Fruit fly (Drosophila melanogaster): ENCODE data around the gene X11Lbeta.
A peak's percentile ranks its signal among the peaks of the same experiment; 100 is the strongest.

The X11Lbeta gene

DNA sequence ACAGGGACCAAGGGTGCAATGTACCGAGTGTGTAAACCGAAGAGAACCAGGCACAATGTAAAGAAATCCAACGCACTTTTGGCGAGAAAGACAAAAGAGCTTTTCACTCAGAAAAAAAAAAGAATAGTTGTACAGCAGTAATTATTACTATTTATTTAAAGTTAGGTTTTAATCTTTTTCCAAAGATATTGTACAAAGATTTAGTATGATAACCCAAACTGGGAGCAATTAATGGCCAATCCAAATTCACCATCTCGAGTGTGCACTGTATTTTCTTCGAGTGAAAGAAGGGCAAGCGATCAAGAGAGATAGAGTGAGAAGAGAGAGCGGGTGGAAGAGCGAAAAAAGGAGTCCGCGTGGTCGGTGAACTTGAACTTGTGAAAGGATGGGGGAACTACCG is 43.1 kb upstream of the X11Lbeta start:
- TF ChIP-seq gem (tag; optimal IDR thresholded peaks at IDR 0.05) (peak; percentile 44), prd (optimal IDR thresholded peaks at IDR 0.05) (no peak), prd (GFP tag; IDR thresholded peaks at IDR 0.05) (peak; percentile 50; the same call in 2 of the 3 replicates), CG18262 (tag; optimal IDR thresholded peaks at IDR 0.05) (peak; percentile 37), CTCF (GFP tag; optimal IDR thresholded peaks at IDR 0.05) (no peak), CG10959 (GFP tag; IDR thresholded peaks at IDR 0.05) (no peak), CG6689 (GFP tag; IDR thresholded peaks at IDR 0.05) (0 out of 2 replicates have a peak, but pooled peaks have one; percentile 10), Blimp-1 (GFP tag; optimal IDR thresholded peaks at IDR 0.05) (peak; percentile 22), CG34422 (GFP tag; IDR thresholded peaks at IDR 0.05) (no peak), Ptx1 (GFP tag; IDR thresholded peaks at IDR 0.05) (peak; percentile 34; the same call in 1 of the 2 replicates), CG18599 (GFP tag; optimal IDR thresholded peaks at IDR 0.05) (no peak), CG10979 (tag; optimal IDR thresholded peaks at IDR 0.05) (peak; percentile 5), CG1603 (tag; optimal IDR thresholded peaks at IDR 0.05) (peak; percentile 22), CG10274 (GFP tag; optimal IDR thresholded peaks at IDR 0.05) (no peak), CG9727 (GFP tag; optimal IDR thresholded peaks at IDR 0.05) (peak; percentile 3), ind (GFP tag; optimal IDR thresholded peaks at IDR 0.05) (no peak), grau (tag; optimal IDR thresholded peaks at IDR 0.05) (peak; percentile 50), maf-S (GFP tag; optimal IDR thresholded peaks at IDR 0.05) (no peak), CG9817 (tag; optimal IDR thresholded peaks at IDR 0.05) (no peak), Asciz (GFP tag; optimal IDR thresholded peaks at IDR 0.05) (no peak), D19B (GFP tag; optimal IDR thresholded peaks at IDR 0.05) (no peak), phol (tag; optimal IDR thresholded peaks at IDR 0.05) (peak; percentile 10), nom (GFP tag; optimal IDR thresholded peaks at IDR 0.05) (peak; percentile 48), Sin3A (optimal IDR thresholded peaks at IDR 0.05) (no peak), en (GFP tag; optimal IDR thresholded peaks at IDR 0.05) (no peak), dmrt11E (tag; optimal IDR thresholded peaks at IDR 0.05) (peak; percentile 2), ems (GFP tag; optimal IDR thresholded peaks at IDR 0.05) (peak; percentile 2), Sox102F (GFP tag; optimal IDR thresholded peaks at IDR 0.05) (peak; percentile 25), corto (GFP tag; optimal IDR thresholded peaks at IDR 0.05) (peak; percentile 86), Hr39 (optimal IDR thresholded peaks at IDR 0.05) (no peak), ro (GFP tag; IDR thresholded peaks at IDR 0.05) (no peak), h (optimal IDR thresholded peaks at IDR 0.05) (no peak), bsh (GFP tag; optimal IDR thresholded peaks at IDR 0.05) (peak; percentile 27 to 54), dmrt99B (tag; optimal IDR thresholded peaks at IDR 0.05) (peak; percentile 2), CG2712 (tag; optimal IDR thresholded peaks at IDR 0.05) (peak; percentile 25), danr (GFP tag; IDR thresholded peaks at IDR 0.05) (no peak), CG11504 (tag; optimal IDR thresholded peaks at IDR 0.05) (peak; percentile 12), Bgb (GFP tag; IDR thresholded peaks at IDR 0.05; ENCODE audit: partially characterized antibody) (no peak), sisA (GFP tag; IDR thresholded peaks at IDR 0.05) (0 out of 2 replicates have a peak, but pooled peaks have one; percentile 6), pho (GFP tag; optimal IDR thresholded peaks at IDR 0.05) (no peak), nmo (GFP tag; optimal IDR thresholded peaks at IDR 0.05) (peak; percentile 7), Med (GFP tag) (peak; percentile 74), CG6654 (GFP tag; optimal IDR thresholded peaks at IDR 0.05) (no peak), lbe (GFP tag; optimal IDR thresholded peaks at IDR 0.05) (peak; percentile 90), CkIIα-i1 (GFP tag; IDR thresholded peaks at IDR 0.05) (no peak), sens (GFP tag) (peak; percentile 78), Doc2 (GFP tag; IDR thresholded peaks at IDR 0.05) (no peak), CG7357 (GFP tag; IDR thresholded peaks at IDR 0.05) (no peak), Drgx (GFP tag; IDR thresholded peaks at IDR 0.05) (peak; percentile 55; the same call in 1 of the 2 replicates)
